Worm (Caenorhabditis elegans): ENCODE measurements around the gene Y43F8B.9.

ce11 chrV:19448805-19449204 is 29.1 kb upstream of the Y43F8B.9 start, which contains the start of gene M04C3.2:
- TF ChIP-seq nfya-2 (GFP tag; IDR thresholded peaks at IDR 0.05) (no peak), ama-1 (optimal IDR thresholded peaks at IDR 0.05) (no peak), ama-1 (GFP tag; optimal IDR thresholded peaks at IDR 0.05) (no peak), attf-5 (GFP tag; optimal IDR thresholded peaks at IDR 0.05) (no peak), dpff-1 (tag; optimal IDR thresholded peaks at IDR 0.05) (no peak)
